Fruit fly (Drosophila melanogaster) ovary, adult (tissue): Measurements from ENCODE around the gene crb.

Experiments used
- CG17801 ChIP-seq: fragments of 200-800 bp; optimal IDR thresholded peaks from 2 replicates; lab custom pipeline; 2019; ENCODE audit warnings: missing biosample characterization, mild to moderate bottlenecking, missing genetic modification characterization, moderate library complexity; ENCODE audit not compliant: partially characterized antibody

Gene crb

dm6 chr3R:24294784-24295555, at the start of gene crb:
Gene crb, plus strand, starts transcription at chr3R:24295078.
- peak; percentile 76 for TF ChIP-seq CG17801 (GFP tag; lab: Kevin White, UChicago)

- no peak for TF ChIP-seq CG17801 (GFP tag; lab: Kevin White, UChicago)
These were observed 42.4 kb upstream of the crb start, which contains the start of gene beta-PheRS for dm6 chr3R:24252494-24252893. Gene beta-PheRS, minus strand, starts transcription at chr3R:24252679.

dm6 chr3R:24258333-24258732, 36.5 kb upstream of the crb start:
- no peak for TF ChIP-seq CG17801 (GFP tag; lab: Kevin White, UChicago)

- peak; percentile 96 for TF ChIP-seq CG17801 (GFP tag; lab: Kevin White, UChicago)
These were observed 35.4 kb upstream of the crb start for dm6 chr3R:24259278-24260040.

dm6 chr3R:24260041-24260379, 34.9 kb upstream of the crb start:
- no peak for TF ChIP-seq CG17801 (GFP tag; lab: Kevin White, UChicago)

- no peak for TF ChIP-seq CG17801 (GFP tag; lab: Kevin White, UChicago)
These were observed 34.5 kb upstream of the crb start for dm6 chr3R:24260411-24260810.

dm6 chr3R:24261380-24262021, 33.4 kb upstream of the crb start:
- no peak for TF ChIP-seq CG17801 (GFP tag; lab: Kevin White, UChicago)

dm6 chr3R:24262923-24263322, 32.0 kb upstream of the crb start:
- no peak for TF ChIP-seq CG17801 (GFP tag; lab: Kevin White, UChicago)

- TF ChIP-seq CG17801 (GFP tag; lab: Kevin White, UChicago), result no peak
These were observed 31.1 kb upstream of the crb start for dm6 chr3R:24263588-24264413.

- peak; percentile 26 for TF ChIP-seq CG17801 (GFP tag; lab: Kevin White, UChicago)
These were observed 30.2 kb upstream of the crb start for dm6 chr3R:24264414-24265363.

dm6 chr3R:24266786-24267579, 27.9 kb upstream of the crb start:
- no peak for TF ChIP-seq CG17801 (GFP tag; lab: Kevin White, UChicago)

- peak; percentile 42 for TF ChIP-seq CG17801 (GFP tag; lab: Kevin White, UChicago)
These were observed 27.2 kb upstream of the crb start for dm6 chr3R:24267580-24268202.
